Fruit fly (Drosophila melanogaster): Measurements from ENCODE around the gene sturkopf.

sturkopf gene

DNA sequence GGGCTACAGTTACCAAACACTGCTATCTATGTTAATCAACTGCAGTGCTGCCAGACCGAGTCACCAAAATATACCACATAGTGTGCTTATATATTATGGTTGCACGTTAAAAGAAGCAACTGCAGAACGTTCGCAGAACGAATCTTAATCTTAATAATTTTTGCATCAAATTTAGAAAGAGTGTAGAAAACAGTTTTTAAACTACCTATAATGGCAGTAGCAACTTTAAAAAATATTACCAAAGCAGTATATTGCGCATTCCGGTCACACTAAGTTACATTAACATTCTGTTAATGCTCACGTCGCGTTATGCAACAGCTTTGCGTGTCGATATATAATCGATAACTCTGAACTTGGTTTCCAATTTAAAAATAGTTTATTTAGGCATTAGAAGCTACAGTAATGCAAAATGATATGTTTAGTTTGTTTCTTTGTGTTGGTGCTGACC, 29.0 kb upstream of the sturkopf start, which contains the start of gene indra (continued):
- TF ChIP-seq CG12236 (GFP tag; optimal IDR thresholded peaks at IDR 0.05) (peak; percentile 46), Antp (GFP tag; optimal IDR thresholded peaks at IDR 0.05) (peak; percentile 61), abd-A (tag; optimal IDR thresholded peaks at IDR 0.05) (no peak), chm (GFP tag; IDR thresholded peaks at IDR 0.05) (0 out of 2 replicates have a peak, but pooled peaks have one; percentile 29), PHDP (tag; optimal IDR thresholded peaks at IDR 0.05) (peak; percentile 64), B-H1 (GFP tag; IDR thresholded peaks at IDR 0.05) (no peak), en (GFP tag; optimal IDR thresholded peaks at IDR 0.05) (no peak), ewg (GFP tag; optimal IDR thresholded peaks at IDR 0.05) (peak; percentile 54), CG2199 (GFP tag; IDR thresholded peaks at IDR 0.05) (no peak), ham (GFP tag; IDR thresholded peaks at IDR 0.05) (no peak), sc (optimal IDR thresholded peaks at IDR 0.05) (no peak), sc (GFP tag; optimal IDR thresholded peaks at IDR 0.05) (no peak), ato (GFP tag; IDR thresholded peaks at IDR 0.05; ENCODE audit: partially characterized antibody) (peak; percentile 45; the same call in 1 of the 2 replicates), mld (GFP tag; IDR thresholded peaks at IDR 0.05; ENCODE audit: partially characterized antibody) (0 out of 3 replicates have a peak, but pooled peaks have one; percentile 53), gcm2 (GFP tag; optimal IDR thresholded peaks at IDR 0.05) (no peak), gcm (GFP tag; optimal IDR thresholded peaks at IDR 0.05) (no peak), Hand (GFP tag; optimal IDR thresholded peaks at IDR 0.05) (no peak), CG30431 (GFP tag; optimal IDR thresholded peaks at IDR 0.05) (no peak), CG7987 (GFP tag; optimal IDR thresholded peaks at IDR 0.05) (no peak), pum (GFP tag; optimal IDR thresholded peaks at IDR 0.05) (peak; percentile 9), CG14441 (GFP tag; IDR thresholded peaks at IDR 0.05) (no peak), bsh (GFP tag; optimal IDR thresholded peaks at IDR 0.05) (peak in 1 of 2 experiments; percentile 39), disco-r (GFP tag; optimal IDR thresholded peaks at IDR 0.05) (no peak), CG15479 (GFP tag; optimal IDR thresholded peaks at IDR 0.05) (peak; percentile 39), zf30C (GFP tag; optimal IDR thresholded peaks at IDR 0.05) (no peak), CG33213 (GFP tag; optimal IDR thresholded peaks at IDR 0.05) (peak; percentile 54), grn (GFP tag; optimal IDR thresholded peaks at IDR 0.05) (no peak), cato (GFP tag; optimal IDR thresholded peaks at IDR 0.05; ENCODE audit: borderline replicate concordance) (peak; percentile 64), dpn (GFP tag; optimal IDR thresholded peaks at IDR 0.05) (peak; percentile 65 to 66), Gsc (GFP tag; IDR thresholded peaks at IDR 0.05) (no peak), tin (GFP tag; optimal IDR thresholded peaks at IDR 0.05) (peak; percentile 56), CG4328 (GFP tag; optimal IDR thresholded peaks at IDR 0.05) (peak; percentile 49), CG9727 (GFP tag; optimal IDR thresholded peaks at IDR 0.05) (peak; percentile 51), CG10565 (GFP tag; optimal IDR thresholded peaks at IDR 0.05) (no peak), ems (GFP tag; optimal IDR thresholded peaks at IDR 0.05) (peak; percentile 63), ap (GFP tag; IDR thresholded peaks at IDR 0.05) (no peak), fd96Cb (tag; optimal IDR thresholded peaks at IDR 0.05) (peak; percentile 38), Chrac-16 (GFP tag; optimal IDR thresholded peaks at IDR 0.05) (peak; percentile 60), CG3407 (GFP tag; optimal IDR thresholded peaks at IDR 0.05) (no peak), CG6683 (GFP tag; optimal IDR thresholded peaks at IDR 0.05) (no peak), z (GFP tag; IDR thresholded peaks at IDR 0.05) (no peak), CG13894 (tag; optimal IDR thresholded peaks at IDR 0.05) (no peak), nerfin-2 (GFP tag; IDR thresholded peaks at IDR 0.05; ENCODE audit: partially characterized antibody) (no peak), her (GFP tag; optimal IDR thresholded peaks at IDR 0.05) (peak; percentile 8), CG17328 (GFP tag; IDR thresholded peaks at IDR 0.05) (peak; percentile 55), psq (GFP tag; optimal IDR thresholded peaks at IDR 0.05) (no peak), Ets65A (GFP tag) (peak; percentile 85), CG8388 (GFP tag; optimal IDR thresholded peaks at IDR 0.05) (no peak), CG11093 (GFP tag; IDR thresholded peaks at IDR 0.05) (no peak), CG17359 (tag; optimal IDR thresholded peaks at IDR 0.05) (peak; percentile 32), CG12391 (tag; optimal IDR thresholded peaks at IDR 0.05) (peak; percentile 67)

Data from whole organism, embryonic.